Fruit fly (Drosophila melanogaster): ENCODE data around the gene CG33177.

The CG33177 gene

DNA sequence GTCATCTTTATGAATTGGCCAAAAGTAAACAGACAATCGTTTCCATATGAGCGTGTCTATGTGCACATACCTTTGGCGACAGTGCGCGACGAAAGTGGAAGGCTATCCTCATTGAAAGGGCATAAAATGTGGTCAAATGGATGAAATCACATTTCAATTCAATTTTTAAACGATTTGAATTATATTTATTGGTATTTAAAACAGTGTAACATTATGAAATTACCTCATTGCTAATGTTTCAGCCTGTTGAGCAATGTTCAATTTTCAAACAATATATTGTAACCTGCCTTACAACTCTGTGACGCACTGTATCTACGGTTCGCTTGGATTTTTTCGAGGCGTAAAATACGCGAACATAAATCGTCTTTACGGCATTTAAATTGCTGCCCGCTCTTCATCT, 38.9 kb downstream of the CG33177 start (continued):
- TF ChIP-seq CG18262 (tag; optimal IDR thresholded peaks at IDR 0.05) (peak; percentile 12), CG12299 (tag; optimal IDR thresholded peaks at IDR 0.05) (no peak), ap (GFP tag; IDR thresholded peaks at IDR 0.05) (no peak), CG11695 (GFP tag; IDR thresholded peaks at IDR 0.05) (peak; percentile 67; the same call in 2 of the 3 replicates), jing (GFP tag; optimal IDR thresholded peaks at IDR 0.05) (no peak), CG18476 (GFP tag; optimal IDR thresholded peaks at IDR 0.05) (no peak), Xrp1 (GFP tag; IDR thresholded peaks at IDR 0.05) (0 out of 2 replicates have a peak, but pooled peaks have one; percentile 25), CoRest (tag; optimal IDR thresholded peaks at IDR 0.05) (peak; percentile 59), CG18011 (GFP tag; optimal IDR thresholded peaks at IDR 0.05) (no peak), ato (GFP tag; IDR thresholded peaks at IDR 0.05; ENCODE audit: partially characterized antibody) (no peak), NfI (GFP tag; optimal IDR thresholded peaks at IDR 0.05) (peak; percentile 14), CG31224 (GFP tag; IDR thresholded peaks at IDR 0.05) (peak; percentile 54), vnd (GFP tag; IDR thresholded peaks at IDR 0.05; ENCODE audit: partially characterized antibody) (no peak), Fer3 (tag; optimal IDR thresholded peaks at IDR 0.05) (peak; percentile 48), sd (tag; optimal IDR thresholded peaks at IDR 0.05) (peak; percentile 39), CG7357 (GFP tag; IDR thresholded peaks at IDR 0.05) (0 out of 3 replicates have a peak, but pooled peaks have one; percentile 24), Stat92E (GFP tag; optimal IDR thresholded peaks at IDR 0.05) (no peak), CG3407 (GFP tag; optimal IDR thresholded peaks at IDR 0.05) (no peak), CG4282 (GFP tag; optimal IDR thresholded peaks at IDR 0.05) (no peak), bowl (GFP tag; IDR thresholded peaks at IDR 0.05) (no peak), CG4730 (GFP tag; IDR thresholded peaks at IDR 0.05) (0 out of 2 replicates have a peak, but pooled peaks have one; percentile 6), ranshi (GFP tag; IDR thresholded peaks at IDR 0.05) (peak; percentile 28; the same call in 1 of the 2 replicates), CG5953 (GFP tag; IDR thresholded peaks at IDR 0.05) (no peak), CG17385 (GFP tag; optimal IDR thresholded peaks at IDR 0.05) (peak; percentile 0), CG17612 (GFP tag; IDR thresholded peaks at IDR 0.05) (no peak), stc (GFP tag; IDR thresholded peaks at IDR 0.05) (no peak), Atf-2 (GFP tag; optimal IDR thresholded peaks at IDR 0.05) (no peak), az2 (GFP tag; optimal IDR thresholded peaks at IDR 0.05) (no peak), Hand (GFP tag; optimal IDR thresholded peaks at IDR 0.05) (peak; percentile 22), unpg (GFP tag; optimal IDR thresholded peaks at IDR 0.05) (peak; percentile 41), esg (GFP tag; conservative IDR thresholded peaks at IDR 0.05) (peak; percentile 38; the same call in 1 of the 2 replicates), PHDP (tag; optimal IDR thresholded peaks at IDR 0.05) (peak; percentile 53), CG13624 (GFP tag; optimal IDR thresholded peaks at IDR 0.05) (peak; percentile 33), slbo (GFP tag; IDR thresholded peaks at IDR 0.05) (peak; percentile 76), h (optimal IDR thresholded peaks at IDR 0.05) (no peak), fru (optimal IDR thresholded peaks at IDR 0.05) (no peak), CG31388 (GFP tag; optimal IDR thresholded peaks at IDR 0.05) (no peak), gsb-n (tag; optimal IDR thresholded peaks at IDR 0.05) (no peak), grau (tag; optimal IDR thresholded peaks at IDR 0.05) (peak; percentile 67), CG6854 (GFP tag; optimal IDR thresholded peaks at IDR 0.05) (no peak), HmgZ (tag; optimal IDR thresholded peaks at IDR 0.05) (peak; percentile 38), CG11093 (GFP tag; IDR thresholded peaks at IDR 0.05) (0 out of 3 replicates have a peak, but pooled peaks have one; percentile 20), Trl (optimal IDR thresholded peaks at IDR 0.05) (no peak), Trl (GFP tag; optimal IDR thresholded peaks at IDR 0.05) (no peak), caup (GFP tag; optimal IDR thresholded peaks at IDR 0.05; ENCODE audit: severe bottlenecking) (peak; percentile 37), CG11247 (GFP tag; IDR thresholded peaks at IDR 0.05) (peak; percentile 45; the same call in 1 of the 2 replicates), CG14860 (GFP tag; IDR thresholded peaks at IDR 0.05; ENCODE audit: partially characterized antibody) (no peak), ssp (GFP tag; IDR thresholded peaks at IDR 0.05) (no peak), Mad (GFP tag; optimal IDR thresholded peaks at IDR 0.05) (no peak), CG12219 (GFP tag; optimal IDR thresholded peaks at IDR 0.05) (peak; percentile 9), sob (GFP tag; IDR thresholded peaks at IDR 0.05) (peak; percentile 48; the same call in 1 of the 2 replicates), cas (GFP tag; IDR thresholded peaks at IDR 0.05) (0 out of 2 replicates have a peak, but pooled peaks have one; percentile 5)

Measured in whole organism, embryonic.